Worm (Caenorhabditis elegans): Measurements from ENCODE around the gene Y22D7AL.3.

Y22D7AL.3 gene

DNA sequence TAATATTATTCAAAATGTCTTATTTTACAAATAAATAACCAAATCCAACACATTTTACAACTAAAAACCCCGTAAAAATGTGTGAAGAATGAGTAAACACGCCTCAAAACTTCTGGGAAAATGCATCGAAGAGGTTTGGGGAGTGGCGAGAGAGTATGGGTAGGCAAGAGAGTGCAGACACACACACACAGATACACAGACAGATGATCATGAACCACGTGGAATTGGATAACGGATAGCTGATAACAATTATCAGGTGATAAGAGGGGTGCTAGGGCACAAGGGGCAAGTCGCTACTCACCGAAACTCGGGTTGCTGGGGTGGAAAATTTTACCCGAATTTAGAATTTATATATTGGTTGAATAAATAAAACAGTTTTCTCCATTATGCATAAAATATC, 41.0 kb downstream of the Y22D7AL.3 start:
- TF ChIP-seq him-1 (tag; optimal IDR thresholded peaks at IDR 0.05), result no peak
- no peak for TF ChIP-seq dao-5 (tag; optimal IDR thresholded peaks at IDR 0.05)
- TF ChIP-seq W03F9.2 (tag; optimal IDR thresholded peaks at IDR 0.05), result no peak

DNA sequence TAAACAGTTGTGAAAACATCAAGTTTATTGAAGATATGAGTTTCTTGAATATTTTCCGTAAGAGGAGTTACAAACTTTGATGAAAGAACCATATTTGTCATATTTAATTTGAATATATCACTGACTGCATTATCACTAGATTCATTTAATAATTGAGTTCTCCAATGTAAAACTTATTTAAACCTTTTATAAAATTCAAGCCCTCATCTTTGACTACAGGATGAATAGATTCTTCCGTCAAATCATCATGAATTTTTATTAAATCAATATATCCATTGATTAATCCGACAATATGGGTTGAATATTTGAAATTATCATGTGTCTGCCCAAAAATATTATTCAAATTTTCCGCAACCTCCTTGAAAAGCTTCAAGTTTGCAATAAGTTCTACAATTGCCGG, 46.7 kb downstream of the Y22D7AL.3 start, which contains the start of gene Y22D7AR.7:
Gene Y22D7AR.7 (minus strand): TSS at position 101 of the 400 bp plus-strand sequence.
- TF ChIP-seq him-1 (tag; optimal IDR thresholded peaks at IDR 0.05) (no peak), dao-5 (tag; optimal IDR thresholded peaks at IDR 0.05) (no peak)

DNA sequence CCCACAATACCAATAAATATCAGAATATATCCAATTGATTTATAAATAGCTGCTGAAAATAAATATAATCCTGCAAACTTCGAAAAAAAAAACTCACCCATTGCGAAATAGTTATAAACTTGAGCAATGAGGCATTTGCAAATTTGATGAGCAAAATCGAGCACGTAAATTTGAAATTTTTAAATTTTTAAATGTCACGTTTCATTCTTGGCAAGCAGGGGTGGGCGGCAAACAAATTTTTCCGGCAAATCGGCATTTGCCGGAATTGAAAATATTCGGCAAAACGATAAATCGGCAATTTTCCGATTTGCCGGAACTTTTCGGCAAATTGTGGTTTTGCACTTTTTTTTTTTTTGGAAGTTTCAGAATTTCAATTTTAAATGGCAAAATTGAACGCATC, 48.7 kb downstream of the Y22D7AL.3 start, which contains the start of gene Y22D7AR.14:
Gene Y22D7AR.14 (minus strand): TSS at position 101 of the 400 bp plus-strand sequence.
- TF ChIP-seq him-1 (tag; optimal IDR thresholded peaks at IDR 0.05) (no peak), W03F9.2 (tag; optimal IDR thresholded peaks at IDR 0.05) (no peak), dao-5 (tag; optimal IDR thresholded peaks at IDR 0.05) (no peak)
